Fruit fly (Drosophila melanogaster): ENCODE data around the gene chm.
A peak's percentile ranks its signal among the peaks of the same experiment; 100 is the strongest.

DNA sequence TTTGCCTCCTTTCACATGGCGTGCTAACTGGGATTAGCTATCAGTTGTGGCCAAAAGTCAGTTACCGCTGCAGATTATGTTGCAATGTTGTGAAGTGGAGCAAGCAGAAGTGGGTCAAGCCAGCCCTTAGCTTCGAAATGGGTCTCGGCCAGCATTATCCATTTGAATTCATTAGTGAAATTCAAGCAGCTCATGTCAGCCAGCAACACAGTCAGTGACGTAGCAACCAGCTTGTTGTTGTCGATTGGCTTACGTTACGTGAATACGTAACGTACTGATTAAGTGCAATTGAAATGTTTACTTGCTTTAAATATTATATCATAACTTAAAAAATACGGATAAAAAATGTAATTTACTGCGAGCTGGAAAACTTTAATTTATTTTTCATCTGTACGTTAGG lies 39.9 kb downstream of the chm start:
- TF ChIP-seq toe (GFP tag; optimal IDR thresholded peaks at IDR 0.05) (no peak), pad (GFP tag; optimal IDR thresholded peaks at IDR 0.05) (no peak), ovo (GFP tag; optimal IDR thresholded peaks at IDR 0.05) (no peak), CG11617 (GFP tag; optimal IDR thresholded peaks at IDR 0.05) (no peak), Crg-1 (GFP tag; optimal IDR thresholded peaks at IDR 0.05) (no peak), CG7045 (GFP tag; optimal IDR thresholded peaks at IDR 0.05) (no peak), cic (GFP tag; optimal IDR thresholded peaks at IDR 0.05) (no peak), Hr96 (GFP tag; optimal IDR thresholded peaks at IDR 0.05) (peak; percentile 4), CG7101 (tag; optimal IDR thresholded peaks at IDR 0.05) (no peak), cnc (optimal IDR thresholded peaks at IDR 0.05) (no peak), kay (GFP tag; ENCODE audit: borderline replicate concordance) (no peak), bab1 (GFP tag; optimal IDR thresholded peaks at IDR 0.05) (no peak), CG5204 (GFP tag; optimal IDR thresholded peaks at IDR 0.05) (no peak), CG33017 (tag; optimal IDR thresholded peaks at IDR 0.05) (no peak)

All from whole organism, adult.